Worm (Caenorhabditis elegans): ENCODE data around the gene C45G9.10.
A peak's percentile ranks its signal among the peaks of the same experiment; 100 is the strongest.

DNA sequence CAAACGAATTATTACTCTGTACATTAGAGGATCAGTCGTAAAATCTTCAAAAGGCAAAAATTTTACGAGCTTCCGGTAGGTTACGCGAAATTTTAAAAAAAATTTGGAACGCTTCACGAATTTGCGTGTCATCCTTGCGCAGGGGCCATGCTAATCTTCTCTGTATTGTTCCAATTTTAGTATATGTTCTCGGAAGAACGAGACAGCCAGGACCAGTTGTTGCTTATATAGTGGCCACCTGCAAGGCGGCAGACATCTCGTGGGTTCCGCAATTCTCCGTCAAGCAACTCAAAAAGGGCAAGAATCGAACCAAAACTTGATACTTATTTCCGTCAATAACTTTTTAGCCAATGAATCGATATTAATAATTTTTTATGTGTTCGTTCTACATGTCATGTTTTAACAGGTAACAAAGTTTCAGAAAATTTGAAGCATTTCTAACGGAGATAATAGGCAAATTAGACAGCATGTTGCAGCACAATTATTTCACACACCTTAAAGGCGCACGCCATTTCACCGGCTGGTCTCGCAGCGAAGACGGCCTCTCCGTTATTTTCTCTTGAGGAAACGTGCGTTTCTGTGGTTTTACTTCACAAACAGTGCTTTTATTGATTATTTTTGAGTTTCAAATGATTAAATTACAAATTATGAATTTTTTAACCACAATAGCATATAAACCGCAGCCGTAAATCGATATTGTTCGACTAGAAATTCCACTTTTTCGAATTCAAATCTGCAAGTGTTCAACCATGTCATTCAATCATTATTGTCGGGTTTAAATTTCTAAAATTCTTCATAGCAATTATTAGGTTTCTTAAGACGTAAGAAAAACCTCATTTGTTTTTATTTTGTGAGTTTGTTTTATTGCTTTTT, 19.2 kb upstream of the C45G9.10 start:
- TF ChIP-seq unc-86 (tag; optimal IDR thresholded peaks at IDR 0.05) (peak; percentile 57), lim-6 (tag; optimal IDR thresholded peaks at IDR 0.05) (peak; percentile 5), ceh-19 (GFP tag; optimal IDR thresholded peaks at IDR 0.05) (peak; percentile 73)

All from whole organism, late embryonic.